Fruit fly (Drosophila melanogaster) whole organism: ENCODE measurements around the gene CG7530.

Source experiments
- CG8478 ChIP-seq: fragments of >200 bp; optimal IDR thresholded peaks from 2 replicates; lab custom pipeline; 2018; ENCODE audit warnings: inconsistent platforms
- Dll ChIP-seq: fragments of >200 bp; optimal IDR thresholded peaks from 2 replicates; lab custom pipeline; 2017
- pan ChIP-seq: fragments of >200 bp; optimal IDR thresholded peaks from 2 replicates; lab custom pipeline; 2017
- psq ChIP-seq: fragments of >200 bp; optimal IDR thresholded peaks from 2 replicates; lab custom pipeline; 2017
- usp ChIP-seq: fragments of >200 bp; optimal IDR thresholded peaks from 2 replicates; lab custom pipeline; 2017; ENCODE audit warnings: missing biosample characterization, missing genetic modification characterization, mixed read lengths

DNA sequence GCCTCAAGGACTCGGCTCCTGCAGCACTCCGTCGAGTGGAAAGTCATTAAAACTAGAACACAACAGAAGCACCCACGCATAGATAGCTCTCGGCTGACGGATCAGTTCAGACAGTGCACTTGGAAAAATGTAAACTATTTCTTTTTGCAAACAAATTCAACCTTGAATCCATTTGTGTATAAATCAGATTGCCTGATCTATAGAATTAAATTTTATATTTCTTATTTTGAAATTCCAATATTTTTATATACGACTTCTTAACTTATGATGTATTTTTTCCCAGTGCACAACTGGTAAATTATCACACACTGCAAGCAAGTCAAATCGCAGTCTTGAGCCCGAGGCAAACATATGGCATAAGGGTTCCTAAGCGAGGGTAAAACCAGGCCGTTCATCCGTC is 56.5 kb downstream of the CG7530 start:
- TF ChIP-seq usp (GFP tag; lab: Kevin White, UChicago) (no peak), psq (lab: Kevin White, UChicago) (no peak), CG8478 (lab: Kevin White, UChicago) (no peak), pan (lab: Kevin White, UChicago) (no peak), Dll (lab: Kevin White, UChicago) (no peak)
